Worm (Caenorhabditis elegans): ENCODE data around the gene F08F8.10.

Gene F08F8.10

ce11 chrIII:7376143-7376802 is 19.1 kb upstream of the F08F8.10 start (continued):
- no peak for TF ChIP-seq Y116A8C.19 (tag; optimal IDR thresholded peaks at IDR 0.05; ENCODE audit: borderline replicate concordance)
- TF ChIP-seq ama-1 (optimal IDR thresholded peaks at IDR 0.05), result no peak
- peak; percentile 33 for TF ChIP-seq vab-15 (tag; optimal IDR thresholded peaks at IDR 0.05)
- TF ChIP-seq fkh-10 (GFP tag; optimal IDR thresholded peaks at IDR 0.05), result no peak
- TF ChIP-seq nhr-12 (tag; optimal IDR thresholded peaks at IDR 0.05), result no peak
- TF ChIP-seq grh-1 (GFP tag; IDR thresholded peaks at IDR 0.05), result peak; percentile 89
- no peak for TF ChIP-seq ets-5 (GFP tag; IDR thresholded peaks at IDR 0.05)
- TF ChIP-seq unc-86 (tag; optimal IDR thresholded peaks at IDR 0.05), result no peak
- no peak for TF ChIP-seq lin-15B (tag; optimal IDR thresholded peaks at IDR 0.05)
- TF ChIP-seq nhr-20 (tag; optimal IDR thresholded peaks at IDR 0.05), result peak; percentile 95
- TF ChIP-seq C04F5.9 (tag; optimal IDR thresholded peaks at IDR 0.05), result peak; percentile 4
- TF ChIP-seq sup-37 (GFP tag; optimal IDR thresholded peaks at IDR 0.05), result no peak
- TF ChIP-seq isw-1 (GFP tag; IDR thresholded peaks at IDR 0.05), result no peak
- peak; percentile 63 for TF ChIP-seq C16A3.4 (tag; optimal IDR thresholded peaks at IDR 0.05)
- TF ChIP-seq ztf-4 (tag; optimal IDR thresholded peaks at IDR 0.05), result peak; percentile 87
- no peak for TF ChIP-seq hlh-17 (GFP tag; optimal IDR thresholded peaks at IDR 0.05; ENCODE audit: borderline replicate concordance)
- no peak for TF ChIP-seq nhr-28 (tag; optimal IDR thresholded peaks at IDR 0.05)
- TF ChIP-seq lin-39 (tag; optimal IDR thresholded peaks at IDR 0.05), result no peak
- no peak for TF ChIP-seq unc-62 (GFP tag; optimal IDR thresholded peaks at IDR 0.05)
- TF ChIP-seq ztf-11 (tag; optimal IDR thresholded peaks at IDR 0.05), result no peak
- TF ChIP-seq efl-3 (GFP tag; optimal IDR thresholded peaks at IDR 0.05), result no peak
- TF ChIP-seq elt-3 (tag; optimal IDR thresholded peaks at IDR 0.05), result peak in 5 of 6 experiments; percentile 14 to 91 (median 53)
- TF ChIP-seq tbx-2 (tag; optimal IDR thresholded peaks at IDR 0.05), result peak; percentile 79
- no peak for TF ChIP-seq egl-13 (tag; optimal IDR thresholded peaks at IDR 0.05)
- TF ChIP-seq skn-1 (tag; optimal IDR thresholded peaks at IDR 0.05), result peak; percentile 46
- no peak for TF ChIP-seq snpc-4 (tag; optimal IDR thresholded peaks at IDR 0.05)
- no peak for TF ChIP-seq unc-98 (GFP tag; IDR thresholded peaks at IDR 0.05)
- TF ChIP-seq lsy-2 (tag; optimal IDR thresholded peaks at IDR 0.05), result peak; percentile 55 to 64
- TF ChIP-seq hlh-4 (tag; optimal IDR thresholded peaks at IDR 0.05), result no peak
- no peak for TF ChIP-seq fkh-4 (tag; optimal IDR thresholded peaks at IDR 0.05; ENCODE audit: borderline replicate concordance)
- peak; percentile 10 to 50 for TF ChIP-seq efl-1 (optimal IDR thresholded peaks at IDR 0.05)
- peak; percentile 26 to 93 for TF ChIP-seq efl-1 (GFP tag; optimal IDR thresholded peaks at IDR 0.05 in 1 of 2)
- TF ChIP-seq zag-1 (tag; optimal IDR thresholded peaks at IDR 0.05), result no peak
- TF ChIP-seq blmp-1 (tag; optimal IDR thresholded peaks at IDR 0.05), result peak; percentile 89

ce11 chrIII:7375434-7375833 is 18.2 kb upstream of the F08F8.10 start:
- TF ChIP-seq elt-3 (tag; optimal IDR thresholded peaks at IDR 0.05) (peak in 4 of 6 experiments; percentile 67 to 94 (median 78)), nhr-90 (tag; optimal IDR thresholded peaks at IDR 0.05; ENCODE audit: poor library complexity) (peak; percentile 39), nhr-20 (tag; optimal IDR thresholded peaks at IDR 0.05) (peak; percentile 47), dpl-1 (GFP tag; optimal IDR thresholded peaks at IDR 0.05) (peak in 1 of 3 experiments; percentile 15), blmp-1 (tag; optimal IDR thresholded peaks at IDR 0.05) (peak; percentile 85), fkh-4 (tag; optimal IDR thresholded peaks at IDR 0.05; ENCODE audit: borderline replicate concordance) (no peak), pax-3 (tag; optimal IDR thresholded peaks at IDR 0.05) (peak; percentile 15), nhr-71 (tag; optimal IDR thresholded peaks at IDR 0.05) (peak; percentile 52), ama-1 (optimal IDR thresholded peaks at IDR 0.05) (peak; percentile 61), lin-13 (GFP tag; optimal IDR thresholded peaks at IDR 0.05) (no peak), grh-1 (GFP tag; IDR thresholded peaks at IDR 0.05) (0 out of 2 replicates have a peak, but pooled peaks have one; percentile 9), lin-35 (GFP tag; optimal IDR thresholded peaks at IDR 0.05) (peak in 1 of 2 experiments; percentile 58), lin-15B (tag; optimal IDR thresholded peaks at IDR 0.05) (no peak), mab-9 (GFP tag; IDR thresholded peaks at IDR 0.05) (no peak), nhr-19 (GFP tag; conservative IDR thresholded peaks at IDR 0.05) (peak; percentile 27; the same call in 1 of the 2 replicates), F16B12.6 (tag; optimal IDR thresholded peaks at IDR 0.05) (no peak), nhr-28 (tag; optimal IDR thresholded peaks at IDR 0.05) (no peak), zag-1 (tag; optimal IDR thresholded peaks at IDR 0.05) (no peak), mdl-1 (tag; optimal IDR thresholded peaks at IDR 0.05) (peak in 1 of 2 experiments; percentile 37), ceh-88 (GFP tag; IDR thresholded peaks at IDR 0.05) (no peak), isw-1 (GFP tag; IDR thresholded peaks at IDR 0.05) (no peak), hpl-2 (GFP tag; optimal IDR thresholded peaks at IDR 0.05) (no peak), zip-4 (GFP tag; optimal IDR thresholded peaks at IDR 0.05) (no peak), fos-1 (tag; optimal IDR thresholded peaks at IDR 0.05) (no peak), lin-39 (tag; optimal IDR thresholded peaks at IDR 0.05) (no peak), snu-23 (GFP tag; optimal IDR thresholded peaks at IDR 0.05) (peak; percentile 48), alr-1 (tag; optimal IDR thresholded peaks at IDR 0.05; ENCODE audit: borderline replicate concordance) (no peak), C16A3.4 (tag; optimal IDR thresholded peaks at IDR 0.05) (peak; percentile 12)
